Fruit fly (Drosophila melanogaster) whole organism, prepupa: ENCODE measurements around the gene Acsf3.

Source experiments
- Blimp-1 ChIP-seq: fragments of 200-800 bp; sonication (Bioruptor generic); optimal IDR thresholded peaks from 3 replicates; lab custom pipeline; 2017; ENCODE audit warnings: missing biosample characterization, missing genetic modification characterization, mild to moderate bottlenecking, moderate library complexity, missing genetic modification reagents
- CG10631 ChIP-seq: fragments of 200-800 bp; sonication (Bioruptor generic); optimal IDR thresholded peaks from 2 replicates; lab custom pipeline; 2016; ENCODE audit warnings: missing biosample characterization, missing genetic modification characterization
- CG10669 ChIP-seq: fragments of 200-800 bp; sonication (Bioruptor generic); optimal IDR thresholded peaks from 3 replicates; lab custom pipeline; 2018; ENCODE audit warnings: missing biosample characterization, mild to moderate bottlenecking, missing genetic modification characterization, moderate library complexity
- CG11294 ChIP-seq: fragments of 200-800 bp; sonication (Bioruptor generic); IDR thresholded peaks from 2 replicates; pipeline ENCODE4 v1.3.6; 2022; ENCODE audit warnings: missing biosample characterization, missing genetic modification characterization
- CG11762 ChIP-seq: fragments of 200-800 bp; sonication (Bioruptor generic); optimal IDR thresholded peaks from 3 replicates; lab custom pipeline; 2016; ENCODE audit warnings: missing biosample characterization, missing genetic modification characterization; ENCODE audit not compliant: insufficient read depth
- CG11902 ChIP-seq: fragments of 200-800 bp; sonication (Bioruptor generic); optimal IDR thresholded peaks from 3 replicates; lab custom pipeline; 2016; ENCODE audit warnings: missing biosample characterization, missing genetic modification characterization
- CG15336 ChIP-seq: fragments of 200-800 bp; sonication (Bioruptor generic); IDR thresholded peaks from 2 replicates; pipeline ENCODE4 v1.3.6; 2022; ENCODE audit warnings: missing biosample characterization, missing genetic modification characterization
- CG1621 ChIP-seq: fragments of 200-800 bp; sonication (Bioruptor generic); optimal IDR thresholded peaks from 3 replicates; lab custom pipeline; 2018; ENCODE audit warnings: missing biosample characterization, mild to moderate bottlenecking, missing genetic modification characterization
- CG16779 ChIP-seq: fragments of 200-800 bp; sonication (Bioruptor generic); optimal IDR thresholded peaks from 3 replicates; lab custom pipeline; 2017; ENCODE audit warnings: missing biosample characterization, mild to moderate bottlenecking, missing genetic modification characterization
- CG31627 ChIP-seq: fragments of 200-800 bp; sonication (Bioruptor generic); optimal IDR thresholded peaks from 3 replicates; lab custom pipeline; 2016; ENCODE audit warnings: missing biosample characterization, missing genetic modification characterization
- CG32006 ChIP-seq: fragments of 200-800 bp; sonication (Bioruptor generic); optimal IDR thresholded peaks from 3 replicates; lab custom pipeline; 2017; ENCODE audit warnings: missing biosample characterization, mild to moderate bottlenecking, missing genetic modification characterization
- CG34406 ChIP-seq: fragments of 200-800 bp; sonication (Bioruptor generic); optimal IDR thresholded peaks from 3 replicates; lab custom pipeline; 2016; ENCODE audit warnings: missing biosample characterization, missing genetic modification characterization
- CG3919 ChIP-seq: fragments of 200-800 bp; sonication (Bioruptor generic); optimal IDR thresholded peaks from 3 replicates; lab custom pipeline; 2016; ENCODE audit warnings: missing biosample characterization, missing genetic modification characterization
- CG4318 ChIP-seq: fragments of 200-800 bp; sonication (Bioruptor generic); optimal IDR thresholded peaks from 3 replicates; lab custom pipeline; 2017; ENCODE audit warnings: missing biosample characterization, mild to moderate bottlenecking, missing genetic modification characterization
- CG6163 ChIP-seq: fragments of 200-800 bp; sonication (Bioruptor generic); IDR thresholded peaks from 3 replicates; pipeline ENCODE4 v1.3.6; 2022; ENCODE audit warnings: missing biosample characterization, missing genetic modification characterization
- CG6276 ChIP-seq: fragments of 200-800 bp; sonication (Bioruptor generic); optimal IDR thresholded peaks from 2 replicates; lab custom pipeline; 2017; ENCODE audit warnings: missing biosample characterization, mild to moderate bottlenecking, missing genetic modification characterization
- CG6792 ChIP-seq: fragments of 200-800 bp; sonication (Bioruptor generic); optimal IDR thresholded peaks from 3 replicates; lab custom pipeline; 2016; ENCODE audit warnings: missing biosample characterization, missing genetic modification characterization
- CG6854 ChIP-seq: fragments of 200-800 bp; sonication (Bioruptor generic); optimal IDR thresholded peaks from 2 replicates; lab custom pipeline; 2017; ENCODE audit warnings: missing biosample characterization, mild to moderate bottlenecking, missing genetic modification characterization
- CG7368 ChIP-seq: fragments of 200-800 bp; sonication (Bioruptor generic); optimal IDR thresholded peaks from 3 replicates; lab custom pipeline; 2016; ENCODE audit warnings: missing biosample characterization, missing genetic modification characterization
- CG8119 ChIP-seq: fragments of 200-800 bp; sonication (Bioruptor generic); IDR thresholded peaks from 3 replicates; pipeline ENCODE4 v1.3.6; 2022; ENCODE audit warnings: missing biosample characterization, missing genetic modification characterization
- Eip75B ChIP-seq: fragments of 200-800 bp; sonication (Bioruptor generic); optimal IDR thresholded peaks from 3 replicates; lab custom pipeline; 2016; ENCODE audit warnings: missing biosample characterization, missing genetic modification characterization
- Eip78C ChIP-seq: fragments of 200-800 bp; sonication (Bioruptor generic); peaks from one replicate; lab custom pipeline; 2016; ENCODE audit warnings: missing biosample characterization, missing genetic modification characterization
- Eip93F ChIP-seq: fragments of 200-800 bp; sonication (Bioruptor generic); optimal IDR thresholded peaks from 2 replicates; lab custom pipeline; 2016; ENCODE audit warnings: missing biosample characterization, mild to moderate bottlenecking, missing genetic modification characterization
- Gug ChIP-seq: fragments of 200-800 bp; sonication (Bioruptor generic); IDR thresholded peaks from 2 replicates; pipeline ENCODE4 v1.3.6; 2022; ENCODE audit warnings: missing biosample characterization, missing genetic modification characterization
- Hr38 ChIP-seq: sonication (Bioruptor generic); optimal IDR thresholded peaks from 2 replicates; lab custom pipeline; 2016; ENCODE audit warnings: missing biosample characterization, missing genetic modification characterization
- Hr4 ChIP-seq: fragments of 200-800 bp; sonication (Bioruptor generic); optimal IDR thresholded peaks from 3 replicates; lab custom pipeline; 2016; ENCODE audit warnings: missing biosample characterization, missing genetic modification characterization
- Met ChIP-seq: fragments of 200-800 bp; sonication (Bioruptor generic); optimal IDR thresholded peaks from 3 replicates; lab custom pipeline; 2016; ENCODE audit warnings: missing biosample characterization, missing genetic modification characterization
- OdsH ChIP-seq: fragments of 200-800 bp; sonication (Bioruptor generic); optimal IDR thresholded peaks from 3 replicates; lab custom pipeline; 2016; ENCODE audit warnings: missing biosample characterization, missing genetic modification characterization
- Smox ChIP-seq: fragments of 200-800 bp; sonication (Bioruptor generic); optimal IDR thresholded peaks from 3 replicates; lab custom pipeline; 2016; ENCODE audit warnings: missing biosample characterization, missing genetic modification characterization
- Sox102F ChIP-seq: fragments of 200-800 bp; sonication (Bioruptor generic); optimal IDR thresholded peaks from 2 replicates; lab custom pipeline; 2016; ENCODE audit warnings: missing biosample characterization, mild to moderate bottlenecking, missing genetic modification characterization
- Sox14 ChIP-seq: fragments of 200-800 bp; sonication (Bioruptor generic); optimal IDR thresholded peaks from 3 replicates; lab custom pipeline; 2016; ENCODE audit warnings: missing biosample characterization, missing genetic modification characterization
- achi ChIP-seq: fragments of 200-800 bp; sonication (Bioruptor generic); optimal IDR thresholded peaks from 3 replicates; lab custom pipeline; 2016; ENCODE audit warnings: missing biosample characterization, missing genetic modification characterization
- cyc ChIP-seq: fragments of 200-800 bp; sonication (Bioruptor generic); optimal IDR thresholded peaks from 3 replicates; lab custom pipeline; 2016; ENCODE audit warnings: missing biosample characterization, missing genetic modification characterization
- dac ChIP-seq: fragments of 200-800 bp; sonication (Bioruptor generic); optimal IDR thresholded peaks from 2 replicates; lab custom pipeline; 2017; ENCODE audit warnings: missing biosample characterization, mild to moderate bottlenecking, missing genetic modification characterization
- dsx ChIP-seq: fragments of 200-800 bp; optimal IDR thresholded peaks from 3 replicates; lab custom pipeline; 2019; ENCODE audit warnings: missing biosample characterization, mild to moderate bottlenecking, missing genetic modification characterization, moderate library complexity; ENCODE audit not compliant: poor library complexity, severe bottlenecking
- eg ChIP-seq: fragments of 200-800 bp; sonication (Bioruptor generic); IDR thresholded peaks from 3 replicates; pipeline ENCODE4 v1.3.6; 2022; ENCODE audit warnings: missing biosample characterization, missing genetic modification characterization
- fd59A ChIP-seq: fragments of 200-800 bp; sonication (Bioruptor generic); optimal IDR thresholded peaks from 2 replicates; lab custom pipeline; 2017; ENCODE audit warnings: missing biosample characterization, mild to moderate bottlenecking, missing genetic modification characterization, missing genetic modification reagents
- fd85E ChIP-seq: fragments of 200-800 bp; sonication (Bioruptor generic); optimal IDR thresholded peaks from 3 replicates; lab custom pipeline; 2016; ENCODE audit warnings: missing biosample characterization, missing genetic modification characterization
- fkh ChIP-seq: fragments of 200-800 bp; sonication (Bioruptor generic); optimal IDR thresholded peaks from 3 replicates; lab custom pipeline; 2017; ENCODE audit warnings: missing biosample characterization, mild to moderate bottlenecking, missing genetic modification characterization, moderate library complexity
- net ChIP-seq: fragments of 200-800 bp; sonication (Bioruptor generic); optimal IDR thresholded peaks from 3 replicates; lab custom pipeline; 2016; ENCODE audit warnings: missing biosample characterization, missing genetic modification characterization
- pdm3 ChIP-seq: fragments of 200-800 bp; sonication (Bioruptor generic); optimal IDR thresholded peaks from 3 replicates; lab custom pipeline; 2016; ENCODE audit warnings: missing biosample characterization, missing genetic modification characterization
- salr ChIP-seq, 2 experiments: fragments of 200-800 bp; sonication (Bioruptor generic); optimal IDR thresholded peaks; 3 replicates each; lab custom pipeline; 2016 to 2018; ENCODE audit warnings: missing biosample characterization in 2 of 2, missing genetic modification characterization in 2 of 2, mild to moderate bottlenecking in 1 of 2
- spab ChIP-seq: fragments of 200-800 bp; sonication (Bioruptor generic); optimal IDR thresholded peaks from 2 replicates; lab custom pipeline; 2017; ENCODE audit warnings: missing biosample characterization, mild to moderate bottlenecking, missing genetic modification characterization, missing genetic modification reagents
- ss ChIP-seq, 2 experiments: fragments of 200-800 bp; sonication (Bioruptor generic); optimal IDR thresholded peaks; 2 replicates in 1 of 2; 3 replicates in 1 of 2; lab custom pipeline; 2017 to 2018; ENCODE audit warnings: mild to moderate bottlenecking in 2 of 2, missing biosample characterization in 2 of 2, missing genetic modification characterization in 2 of 2, moderate library complexity in 1 of 2
- svp ChIP-seq: fragments of 200-800 bp; sonication (Bioruptor generic); peaks from one replicate; lab custom pipeline; 2016; ENCODE audit warnings: missing biosample characterization, missing genetic modification characterization
- vri ChIP-seq: fragments of 200-800 bp; sonication (Bioruptor generic); optimal IDR thresholded peaks from 3 replicates; lab custom pipeline; 2016; ENCODE audit warnings: missing biosample characterization, mild to moderate bottlenecking, missing genetic modification characterization

Acsf3 gene

DNA sequence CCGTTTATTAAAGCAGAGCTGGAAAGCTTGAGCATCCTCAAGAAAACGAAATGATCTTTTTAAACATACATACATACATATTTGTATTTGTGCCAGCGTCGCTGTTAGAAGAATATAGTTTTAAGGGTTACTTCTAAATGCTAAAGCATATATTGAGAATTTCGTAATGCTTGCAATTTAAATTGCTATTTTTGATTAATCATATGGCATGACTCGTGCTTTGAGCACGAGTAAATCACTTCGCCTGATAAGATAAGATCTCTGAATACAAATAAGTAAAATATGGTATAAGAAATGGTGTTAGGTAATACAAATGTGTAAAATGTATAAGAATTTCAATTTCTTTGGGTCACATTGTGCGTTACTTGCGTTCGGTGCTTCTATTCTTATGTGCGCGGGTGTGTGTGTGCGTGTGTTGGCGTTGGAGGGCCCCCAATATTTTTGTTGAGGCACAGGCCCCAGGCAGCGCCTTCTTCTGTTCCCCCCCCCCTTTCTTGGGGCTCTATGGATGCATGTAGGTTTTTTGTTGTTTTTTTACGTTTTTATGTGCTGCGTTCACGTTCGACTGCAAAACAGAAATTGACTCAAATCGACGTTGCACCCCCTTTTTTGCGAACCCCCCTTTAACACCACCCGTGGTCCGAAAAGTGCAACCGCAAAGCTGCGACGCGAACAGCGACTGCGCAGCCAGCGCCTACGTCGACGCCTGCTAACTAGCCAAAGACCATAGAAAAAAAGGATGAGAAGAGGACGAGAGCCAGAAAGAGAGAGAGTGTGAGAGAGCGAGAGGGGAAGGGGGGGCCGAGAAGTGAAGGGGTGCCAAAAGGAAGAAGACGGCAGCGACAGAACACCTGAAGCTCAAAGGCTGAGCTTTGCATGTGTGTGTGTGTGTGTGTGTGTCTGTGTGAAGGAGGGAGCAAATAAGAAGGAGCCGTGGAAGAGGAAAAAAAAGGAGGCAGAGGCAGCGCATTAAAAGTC is 27.2 kb upstream of the Acsf3 start (continued):
- TF ChIP-seq CG7368 (GFP tag; lab: Kevin White, UChicago) (peak; percentile 58), CG10631 (peak; percentile 75), Sox14 (GFP tag; lab: Kevin White, UChicago) (peak; percentile 82), spab (GFP tag; lab: Kevin White, UChicago) (peak; percentile 79), achi (GFP tag; lab: Kevin White, UChicago) (peak; percentile 74), fd59A (peak; percentile 89), CG10669 (peak; percentile 73), Eip93F (GFP tag; lab: Kevin White, UChicago) (peak; percentile 74), CG11294 (0 out of 2 replicates have a peak, but pooled peaks have one; percentile 38), cyc (GFP tag; lab: Kevin White, UChicago) (peak; percentile 78), svp (GFP tag; lab: Kevin White, UChicago) (peak; percentile 78)
- TF ChIP-seq, all 60 proteins: peak for 56

dm6 chrX:7302329-7302728 is 26.5 kb upstream of the Acsf3 start:
- TF ChIP-seq eg (GFP tag; lab: Robert Waterston, UW) (peak; percentile 85), CG32006 (GFP tag; lab: Kevin White, UChicago) (peak; percentile 83), dsx (peak; percentile 84), pdm3 (GFP tag; lab: Kevin White, UChicago) (peak; percentile 94), Eip93F (GFP tag; lab: Kevin White, UChicago) (peak; percentile 93), CG34406 (GFP tag; lab: Kevin White, UChicago) (peak; percentile 92), CG10669 (peak; percentile 95), Blimp-1 (GFP tag; lab: Kevin White, UChicago) (peak; percentile 79), Hr4 (GFP tag; lab: Kevin White, UChicago) (peak; percentile 74), ss (GFP tag; optimal IDR thresholded peaks at IDR 0.05; lab: Kevin White, UChicago) (peak; percentile 83 to 88), CG15336 (peak; percentile 88), vri (GFP tag; lab: Kevin White, UChicago) (peak; percentile 81), CG11294 (peak; percentile 49; the same call in 1 of the 2 replicates), Eip75B (GFP tag; lab: Kevin White, UChicago) (peak; percentile 93), CG6854 (GFP tag; lab: Kevin White, UChicago) (peak; percentile 85), CG10631 (peak; percentile 96), cyc (GFP tag; lab: Kevin White, UChicago) (peak; percentile 96), Smox (peak; percentile 94), net (GFP tag; lab: Kevin White, UChicago) (peak; percentile 84), Gug (GFP tag; lab: Robert Waterston, UW) (peak; percentile 83), CG8119 (GFP tag; lab: Robert Waterston, UW) (peak; percentile 78), Hr38 (GFP tag; lab: Kevin White, UChicago) (no peak), fd85E (peak; percentile 75), Eip78C (GFP tag; lab: Kevin White, UChicago) (peak; percentile 95), CG31627 (GFP tag; lab: Kevin White, UChicago) (peak; percentile 95), CG6792 (GFP tag; lab: Kevin White, UChicago) (peak; percentile 92), dac (GFP tag; lab: Kevin White, UChicago) (peak; percentile 56), CG6276 (peak; percentile 68), fkh (GFP tag; lab: Kevin White, UChicago) (no peak), OdsH (peak; percentile 95), CG11902 (peak; percentile 89), CG16779 (tag; lab: Kevin White, UChicago) (peak; percentile 86), salr (GFP tag; optimal IDR thresholded peaks at IDR 0.05; lab: Kevin White, UChicago) (peak; percentile 79 to 93), CG4318 (peak; percentile 77), CG11762 (GFP tag; lab: Kevin White, UChicago) (peak; percentile 93), Met (peak; percentile 95), achi (GFP tag; lab: Kevin White, UChicago) (peak; percentile 93), Sox102F (GFP tag; lab: Kevin White, UChicago) (peak; percentile 91), CG1621 (tag; lab: Kevin White, UChicago) (peak; percentile 93), Sox14 (GFP tag; lab: Kevin White, UChicago) (peak; percentile 94), svp (GFP tag; lab: Kevin White, UChicago) (peak; percentile 93), CG3919 (GFP tag; lab: Kevin White, UChicago) (peak; percentile 96), CG6163 (GFP tag; lab: Robert Waterston, UW) (peak; percentile 95)
